Worm (Caenorhabditis elegans) whole organism, L1 larva: ENCODE measurements around the gene hbl-1.
A peak's percentile ranks its signal among the peaks of the same experiment; 100 is the strongest.

ENCODE experiments used
- lin-39 ChIP-seq: fragments of 150-350 bp; optimal IDR thresholded peaks from 2 replicates; lab custom pipeline; 2014; ENCODE audit warnings: missing biosample characterization, missing genetic modification reagents, missing genetic modification characterization
- lir-3 ChIP-seq: sonication (generic microtip); optimal IDR thresholded peaks from 2 replicates; lab custom pipeline; 2016; ENCODE audit warnings: mild to moderate bottlenecking, missing genetic modification characterization, moderate library complexity, missing compliant biosample characterization; ENCODE audit not compliant: poor library complexity
- nhr-237 ChIP-seq: fragments of 150-350 bp; optimal IDR thresholded peaks from 2 replicates; lab custom pipeline; 2014; ENCODE audit warnings: missing biosample characterization, missing genetic modification characterization
- nhr-76 ChIP-seq: sonication (generic microtip); optimal IDR thresholded peaks from 2 replicates; lab custom pipeline; 2017; ENCODE audit warnings: missing biosample characterization, missing genetic modification characterization

- TF ChIP-seq lin-39 (tag; lab: Kevin White, UChicago), result peak; percentile 51
- TF ChIP-seq nhr-237 (tag; lab: Kevin White, UChicago), result no peak
- no peak for TF ChIP-seq nhr-76
- no peak for TF ChIP-seq lir-3 (tag; lab: Kevin White, UChicago)
Observed at ce11 chrX:5782153-5782552, 39.8 kb upstream of the hbl-1 start, which contains the start of gene gakh-1.
